Fruit fly (Drosophila melanogaster): ENCODE results near the gene CG8353.

Gene CG8353

dm6 chr2L:8229628-8230027, 15.8 kb downstream of the CG8353 start (continued):
- TF ChIP-seq D (optimal IDR thresholded peaks at IDR 0.05) (no peak), D (GFP tag; optimal IDR thresholded peaks at IDR 0.05) (no peak), ken (GFP tag; IDR thresholded peaks at IDR 0.05) (no peak), CG11456 (GFP tag; IDR thresholded peaks at IDR 0.05) (no peak), CG10979 (tag; optimal IDR thresholded peaks at IDR 0.05) (peak; percentile 27), CG1529 (GFP tag; optimal IDR thresholded peaks at IDR 0.05) (no peak), crp (GFP tag; optimal IDR thresholded peaks at IDR 0.05) (no peak), Sry-δ (GFP tag; optimal IDR thresholded peaks at IDR 0.05) (no peak), CG2199 (GFP tag; IDR thresholded peaks at IDR 0.05) (no peak), jigr1 (GFP tag; IDR thresholded peaks at IDR 0.05) (no peak), gfzf (GFP tag; optimal IDR thresholded peaks at IDR 0.05) (no peak), MBD-R2 (GFP tag; IDR thresholded peaks at IDR 0.05) (peak; percentile 11; the same call in 1 of the 2 replicates), mld (GFP tag; IDR thresholded peaks at IDR 0.05; ENCODE audit: partially characterized antibody) (no peak), Dad (GFP tag; optimal IDR thresholded peaks at IDR 0.05) (no peak), BtbVII (GFP tag; optimal IDR thresholded peaks at IDR 0.05) (no peak), YL-1 (GFP tag; optimal IDR thresholded peaks at IDR 0.05) (no peak), MESR4 (GFP tag; optimal IDR thresholded peaks at IDR 0.05) (no peak), CG6854 (GFP tag; optimal IDR thresholded peaks at IDR 0.05) (no peak), CG6654 (GFP tag; optimal IDR thresholded peaks at IDR 0.05) (no peak), repo (GFP tag; optimal IDR thresholded peaks at IDR 0.05) (no peak), Dref (GFP tag; IDR thresholded peaks at IDR 0.05) (no peak), CG14441 (GFP tag; IDR thresholded peaks at IDR 0.05) (0 out of 2 replicates have a peak, but pooled peaks have one; percentile 10), ato (GFP tag; IDR thresholded peaks at IDR 0.05; ENCODE audit: partially characterized antibody) (no peak), dmrt99B (tag; optimal IDR thresholded peaks at IDR 0.05) (no peak), Hmr (GFP tag; optimal IDR thresholded peaks at IDR 0.05) (no peak), pb (GFP tag; optimal IDR thresholded peaks at IDR 0.05) (no peak), CG2116 (GFP tag; optimal IDR thresholded peaks at IDR 0.05) (no peak), trh (GFP tag; optimal IDR thresholded peaks at IDR 0.05) (no peak), CG6175 (GFP tag; IDR thresholded peaks at IDR 0.05) (no peak), seq (GFP tag; IDR thresholded peaks at IDR 0.05) (no peak), CG8089 (GFP tag; optimal IDR thresholded peaks at IDR 0.05) (no peak), Side (GFP tag; optimal IDR thresholded peaks at IDR 0.05) (no peak), yki (optimal IDR thresholded peaks at IDR 0.05) (no peak), CG4360 (GFP tag; IDR thresholded peaks at IDR 0.05) (no peak), eyg (GFP tag; optimal IDR thresholded peaks at IDR 0.05) (no peak), CG3995 (GFP tag; optimal IDR thresholded peaks at IDR 0.05) (no peak), ara (GFP tag; IDR thresholded peaks at IDR 0.05) (no peak), Fer1 (GFP tag; optimal IDR thresholded peaks at IDR 0.05) (no peak), CG18011 (GFP tag; optimal IDR thresholded peaks at IDR 0.05) (no peak), CG12104 (GFP tag; optimal IDR thresholded peaks at IDR 0.05) (no peak), Deaf1 (tag; optimal IDR thresholded peaks at IDR 0.05) (no peak), Usf (GFP tag; optimal IDR thresholded peaks at IDR 0.05) (no peak), tup (GFP tag; optimal IDR thresholded peaks at IDR 0.05) (no peak), ro (GFP tag; IDR thresholded peaks at IDR 0.05) (no peak), BEAF-32 (GFP tag; optimal IDR thresholded peaks at IDR 0.05) (no peak), Lpt (GFP tag; optimal IDR thresholded peaks at IDR 0.05) (no peak), trem (tag; optimal IDR thresholded peaks at IDR 0.05) (no peak), pros (GFP tag; optimal IDR thresholded peaks at IDR 0.05) (no peak), Asciz (GFP tag; optimal IDR thresholded peaks at IDR 0.05) (no peak), lbe (GFP tag; optimal IDR thresholded peaks at IDR 0.05) (peak; percentile 42), so (GFP tag; IDR thresholded peaks at IDR 0.05) (no peak), Med (GFP tag) (peak; percentile 86), HLHmδ (GFP tag; optimal IDR thresholded peaks at IDR 0.05) (no peak)

Measured in whole organism, embryonic.